Fruit fly (Drosophila melanogaster) whole organism, embryonic: ENCODE data around the gene ZnT77C.

Experiments
- Atf-2 ChIP-seq: fragments of 200-800 bp; sonication (Bioruptor generic); optimal IDR thresholded peaks from 2 replicates; lab custom pipeline; 2016; ENCODE audit warnings: missing biosample characterization, missing genetic modification characterization
- Awh ChIP-seq: fragments of 200-800 bp; sonication (Bioruptor generic); IDR thresholded peaks from 2 replicates; pipeline ENCODE4, ENCODE4 v1.3.6; 2022; ENCODE audit warnings: missing biosample characterization, missing genetic modification characterization
- CG1024 ChIP-seq: fragments of 200-800 bp; sonication (Bioruptor generic); IDR thresholded peaks from 2 replicates; pipeline ENCODE4 v1.3.6; 2022; ENCODE audit warnings: missing biosample characterization, missing genetic modification characterization
- CG10959 ChIP-seq: fragments of 200-800 bp; sonication (Bioruptor generic); IDR thresholded peaks from 2 replicates; pipeline ENCODE4 v1.3.6; 2022; ENCODE audit warnings: missing biosample characterization, missing genetic modification characterization
- CG11560 ChIP-seq: fragments of 200-800 bp; sonication (Bioruptor generic); IDR thresholded peaks from 3 replicates; pipeline ENCODE4 v1.3.6; 2022; ENCODE audit warnings: missing biosample characterization, missing genetic modification characterization
- CG12659 ChIP-seq: fragments of 200-800 bp; sonication (Bioruptor generic); optimal IDR thresholded peaks from 3 replicates; lab custom pipeline; 2017; ENCODE audit warnings: mild to moderate bottlenecking, missing biosample characterization, missing genetic modification reagents, missing genetic modification characterization
- CG13296 ChIP-seq: fragments of 200-800 bp; sonication (Bioruptor generic); optimal IDR thresholded peaks from 3 replicates; lab custom pipeline; 2018; ENCODE audit warnings: missing biosample characterization, mild to moderate bottlenecking, missing genetic modification characterization
- CG13894 ChIP-seq: fragments of 200-800 bp; sonication (Bioruptor generic); optimal IDR thresholded peaks from 3 replicates; lab custom pipeline; 2018; ENCODE audit warnings: missing biosample characterization, mild to moderate bottlenecking, missing genetic modification characterization, moderate library complexity
- CG1602 ChIP-seq: fragments of 200-800 bp; sonication (Bioruptor generic); optimal IDR thresholded peaks from 3 replicates; lab custom pipeline; 2016; ENCODE audit warnings: missing biosample characterization, missing genetic modification characterization
- CG1647 ChIP-seq: fragments of 200-800 bp; sonication (Bioruptor generic); optimal IDR thresholded peaks from 3 replicates; lab custom pipeline; 2016; ENCODE audit warnings: missing biosample characterization, missing genetic modification characterization
- CG17612 ChIP-seq: fragments of 200-800 bp; sonication (Bioruptor generic); IDR thresholded peaks from 2 replicates; pipeline ENCODE4 v1.3.6; 2022; ENCODE audit warnings: missing biosample characterization, missing genetic modification characterization
- CG18011 ChIP-seq: fragments of 200-800 bp; sonication (Bioruptor generic); optimal IDR thresholded peaks from 2 replicates; lab custom pipeline; 2017; ENCODE audit warnings: missing biosample characterization, missing genetic modification characterization, mild to moderate bottlenecking, moderate library complexity, missing genotype
- CG18262 ChIP-seq: fragments of 200-800 bp; optimal IDR thresholded peaks from 3 replicates; lab custom pipeline; 2019; ENCODE audit warnings: missing biosample characterization, mild to moderate bottlenecking, missing genetic modification characterization, moderate library complexity
- CG18476 ChIP-seq: fragments of 200-800 bp; sonication (Bioruptor generic); optimal IDR thresholded peaks from 2 replicates; lab custom pipeline; 2016; ENCODE audit warnings: missing biosample characterization, mild to moderate bottlenecking, missing genetic modification characterization
- CG2678 ChIP-seq: fragments of 200-800 bp; sonication (Bioruptor generic); optimal IDR thresholded peaks from 3 replicates; lab custom pipeline; 2019; ENCODE audit warnings: missing biosample characterization, mild to moderate bottlenecking, missing genetic modification characterization, moderate library complexity
- CG31441 ChIP-seq: fragments of 200-800 bp; sonication (Bioruptor generic); IDR thresholded peaks from 2 replicates; pipeline ENCODE4 v1.3.6; 2022; ENCODE audit warnings: missing biosample characterization, missing genetic modification characterization
- CG32772 ChIP-seq: fragments of 200-800 bp; sonication (Bioruptor generic); IDR thresholded peaks from 2 replicates; pipeline ENCODE4 v1.3.6; 2022; ENCODE audit warnings: missing biosample characterization, missing genetic modification characterization
- CG33557 ChIP-seq: fragments of 200-800 bp; sonication (Bioruptor generic); optimal IDR thresholded peaks from 2 replicates; lab custom pipeline; 2019; ENCODE audit warnings: missing biosample characterization, mild to moderate bottlenecking, missing genetic modification characterization, moderate library complexity
- CG6272 ChIP-seq: fragments of 200-800 bp; sonication (Bioruptor generic); IDR thresholded peaks from 2 replicates; pipeline ENCODE4 v1.3.6; 2022; ENCODE audit warnings: missing biosample characterization, missing genetic modification characterization
- CG7372 ChIP-seq: fragments of 200-800 bp; sonication (Bioruptor generic); IDR thresholded peaks from 2 replicates; pipeline ENCODE4 v1.3.6; 2022; ENCODE audit warnings: missing biosample characterization, missing genetic modification characterization
- CG7928 ChIP-seq: fragments of 200-800 bp; sonication (Bioruptor generic); optimal IDR thresholded peaks from 2 replicates; lab custom pipeline; 2017; ENCODE audit warnings: missing biosample characterization, mild to moderate bottlenecking, missing genetic modification characterization
- CrebB ChIP-seq: fragments of 200-800 bp; sonication (Bioruptor generic); optimal IDR thresholded peaks from 3 replicates; lab custom pipeline; 2018; ENCODE audit warnings: missing biosample characterization, mild to moderate bottlenecking, missing genetic modification characterization
- Dip3 ChIP-seq: fragments of 200-800 bp; sonication (Bioruptor generic); optimal IDR thresholded peaks from 3 replicates; lab custom pipeline; 2016; ENCODE audit warnings: missing biosample characterization, missing genetic modification characterization
- E2f1 ChIP-seq: fragments of 200-800 bp; sonication (Bioruptor generic); IDR thresholded peaks from 2 replicates; pipeline ENCODE4 v1.3.6; 2022; ENCODE audit warnings: missing biosample characterization, missing genetic modification characterization
- Fer3 ChIP-seq: fragments of 200-800 bp; sonication (Bioruptor generic); optimal IDR thresholded peaks from 2 replicates; lab custom pipeline; 2018; ENCODE audit warnings: missing biosample characterization, mild to moderate bottlenecking, missing genetic modification characterization, moderate library complexity
- Ravus ChIP-seq: fragments of 200-800 bp; sonication (Bioruptor generic); IDR thresholded peaks from 2 replicates; pipeline ENCODE4 v1.3.6; 2022; ENCODE audit warnings: missing biosample characterization, missing genetic modification characterization
- ap ChIP-seq: fragments of 200-800 bp; sonication (Bioruptor generic); IDR thresholded peaks from 2 replicates; pipeline ENCODE4 v1.3.6; 2022; ENCODE audit warnings: missing biosample characterization, missing genetic modification characterization
- az2 ChIP-seq: fragments of 200-800 bp; sonication (Bioruptor generic); optimal IDR thresholded peaks from 3 replicates; lab custom pipeline; 2016; ENCODE audit warnings: missing biosample characterization, missing genetic modification characterization
- br ChIP-seq: fragments of >200 bp; optimal IDR thresholded peaks from 2 replicates; lab custom pipeline; 2017
- cad ChIP-seq: fragments of >200 bp; optimal IDR thresholded peaks from 2 replicates; lab custom pipeline; 2017; ENCODE audit warnings: missing biosample characterization, missing genetic modification characterization
- chn ChIP-seq: fragments of 200-800 bp; sonication (Bioruptor generic); optimal IDR thresholded peaks from 2 replicates; lab custom pipeline; 2016; ENCODE audit warnings: missing biosample characterization, missing genetic modification characterization
- exex ChIP-seq: fragments of 200-800 bp; sonication (Bioruptor generic); optimal IDR thresholded peaks from 4 replicates; lab custom pipeline; 2018; ENCODE audit warnings: missing biosample characterization, mild to moderate bottlenecking, missing genetic modification characterization, moderate library complexity
- eyg ChIP-seq: fragments of 200-800 bp; sonication (Bioruptor generic); optimal IDR thresholded peaks from 3 replicates; lab custom pipeline; 2016; ENCODE audit warnings: missing biosample characterization, missing genetic modification characterization
- fd96Cb ChIP-seq: fragments of 200-800 bp; sonication (Bioruptor generic); optimal IDR thresholded peaks from 2 replicates; lab custom pipeline; 2018; ENCODE audit warnings: missing biosample characterization, mild to moderate bottlenecking, missing genetic modification characterization, moderate library complexity
- gem ChIP-seq: fragments of 200-800 bp; sonication (Bioruptor generic); optimal IDR thresholded peaks from 2 replicates; lab custom pipeline; 2019; ENCODE audit warnings: missing biosample characterization, mild to moderate bottlenecking, missing genetic modification characterization, moderate library complexity
- hth ChIP-seq: fragments of >200 bp; optimal IDR thresholded peaks from 2 replicates; lab custom pipeline; 2017; ENCODE audit warnings: inconsistent platforms
- kah ChIP-seq: fragments of 200-800 bp; sonication (Bioruptor generic); optimal IDR thresholded peaks from 2 replicates; lab custom pipeline; 2018; ENCODE audit warnings: missing biosample characterization, mild to moderate bottlenecking, missing genetic modification characterization
- maf-S ChIP-seq: fragments of 200-800 bp; sonication (Bioruptor generic); optimal IDR thresholded peaks from 2 replicates; lab custom pipeline; 2016; ENCODE audit warnings: missing biosample characterization, missing genetic modification characterization
- oc ChIP-seq: fragments of 200-800 bp; sonication (Bioruptor generic); optimal IDR thresholded peaks from 2 replicates; lab custom pipeline; 2018; ENCODE audit warnings: missing biosample characterization, mild to moderate bottlenecking, missing genetic modification characterization, moderate library complexity
- org-1 ChIP-seq: fragments of 200-800 bp; sonication (Bioruptor generic); optimal IDR thresholded peaks from 2 replicates; lab custom pipeline; 2017; ENCODE audit warnings: missing biosample characterization, missing genetic modification characterization
- peb ChIP-seq: fragments of 200-800 bp; sonication (Bioruptor generic); IDR thresholded peaks from 2 replicates; pipeline ENCODE4 v1.3.6; 2022; ENCODE audit warnings: missing biosample characterization, missing genetic modification characterization
- prd ChIP-seq, 3 experiments: fragments of >200 bp in 2 of 3; fragments of 200-800 bp in 1 of 3; sonication (Bioruptor generic) in 1 of 3; optimal IDR thresholded peaks in 2 of 3; IDR thresholded peaks in 1 of 3; 2 replicates in 2 of 3; 3 replicates in 1 of 3; pipeline versions ENCODE4 v1.3.6 to Lab custom; 2017 to 2022; ENCODE audit warnings: missing biosample characterization in 1 of 3, missing genetic modification characterization in 1 of 3
- pzg ChIP-seq: fragments of 200-800 bp; sonication (Bioruptor generic); optimal IDR thresholded peaks from 3 replicates; lab custom pipeline; 2018; ENCODE audit warnings: missing biosample characterization, mild to moderate bottlenecking, missing genetic modification characterization, moderate library complexity
- rib ChIP-seq: fragments of 200-800 bp; sonication (Bioruptor generic); IDR thresholded peaks from 2 replicates; pipeline ENCODE4 v1.3.6; 2022; ENCODE audit warnings: missing biosample characterization, missing genetic modification characterization
- sc ChIP-seq, 3 experiments: fragments of >200 bp in 2 of 3; fragments of 200-800 bp in 1 of 3; sonication (Bioruptor generic) in 1 of 3; optimal IDR thresholded peaks; 2 replicates in 2 of 3; 3 replicates in 1 of 3; lab custom pipeline; 2017; ENCODE audit warnings: mild to moderate bottlenecking in 1 of 3, missing biosample characterization in 1 of 3, missing genetic modification characterization in 1 of 3, missing genetic modification reagents in 1 of 3
- seq ChIP-seq: fragments of 200-800 bp; sonication (Bioruptor generic); IDR thresholded peaks from 2 replicates; pipeline ENCODE4 v1.3.6; 2022; ENCODE audit warnings: missing biosample characterization, missing genetic modification characterization
- sim ChIP-seq: fragments of 200-800 bp; sonication (Bioruptor generic); IDR thresholded peaks from 2 replicates; pipeline ENCODE4 v1.3.6; 2022; ENCODE audit warnings: missing biosample characterization, missing genetic modification characterization
- sr ChIP-seq: fragments of 200-800 bp; sonication (Bioruptor generic); IDR thresholded peaks from 3 replicates; pipeline ENCODE4 v1.3.6; 2022; ENCODE audit warnings: missing biosample characterization, missing genetic modification characterization
- ssp ChIP-seq: fragments of 200-800 bp; sonication (Bioruptor generic); IDR thresholded peaks from 2 replicates; pipeline ENCODE4 v1.3.6; 2022; ENCODE audit warnings: missing biosample characterization, missing genetic modification characterization
- vfl ChIP-seq: fragments of 200-800 bp; sonication (Bioruptor generic); optimal IDR thresholded peaks from 2 replicates; lab custom pipeline; 2016; ENCODE audit warnings: missing biosample characterization, missing genetic modification characterization

Gene ZnT77C

DNA sequence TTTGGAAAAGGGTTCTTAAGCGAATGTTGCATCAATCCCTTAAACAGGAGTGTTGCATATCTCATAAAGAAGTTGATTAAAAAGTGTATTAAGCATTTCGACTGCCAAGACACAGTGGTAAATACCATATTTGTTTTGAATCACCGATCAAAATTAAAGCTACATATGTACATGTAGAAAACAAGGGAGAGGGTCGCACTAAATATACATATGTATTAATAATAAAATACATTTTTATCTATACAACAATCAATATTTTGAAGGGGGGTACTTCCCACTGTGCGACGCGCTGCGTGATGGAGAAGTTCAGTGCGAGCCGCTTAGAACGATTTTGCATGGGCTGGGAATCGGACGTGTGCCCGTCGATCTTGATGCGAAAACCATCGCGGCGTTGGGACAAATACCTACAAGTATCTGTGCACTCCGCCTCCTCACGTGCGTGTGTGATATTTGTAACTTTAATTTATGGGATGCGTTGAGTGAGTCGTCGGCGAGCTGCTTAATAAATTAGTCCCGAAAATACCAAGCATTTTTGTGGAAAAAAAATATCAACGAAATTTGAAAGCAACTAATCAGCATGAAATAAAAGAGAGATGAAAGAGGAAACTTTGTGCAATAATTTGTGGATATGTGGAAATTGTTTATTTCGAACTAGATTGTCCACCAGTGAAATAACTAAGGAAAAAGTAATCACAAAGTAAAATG lies 49.8 kb downstream of the ZnT77C start (continued):
- TF ChIP-seq Atf-2 (GFP tag; lab: Kevin White, UChicago) = no peak
- peak; percentile 92 for TF ChIP-seq Awh (GFP tag; lab: Robert Waterston, UW)
- no peak for TF ChIP-seq cad
- peak; percentile 92 for TF ChIP-seq gem (tag; lab: Kevin White, UChicago)
- TF ChIP-seq vfl (GFP tag; lab: Kevin White, UChicago) = peak; percentile 32
- TF ChIP-seq az2 (GFP tag; lab: Kevin White, UChicago) = peak; percentile 83
- peak; percentile 80; the same call in 1 of the 2 replicates for TF ChIP-seq rib
- TF ChIP-seq prd (optimal IDR thresholded peaks at IDR 0.05; lab: Kevin White, UChicago) = no peak
- peak; percentile 94 for TF ChIP-seq prd (GFP tag; IDR thresholded peaks at IDR 0.05; lab: Robert Waterston, UW)
- peak; percentile 88 for TF ChIP-seq CG12659 (GFP tag; lab: Kevin White, UChicago)
- peak; percentile 87 for TF ChIP-seq fd96Cb
- peak; percentile 74 for TF ChIP-seq org-1 (GFP tag; lab: Kevin White, UChicago)
- peak; percentile 90 for TF ChIP-seq E2f1 (GFP tag; lab: Robert Waterston, UW)
- peak; percentile 60 for TF ChIP-seq CG18011
- TF ChIP-seq CrebB = peak; percentile 69
- peak; percentile 86 for TF ChIP-seq Fer3 (tag; lab: Kevin White, UChicago)
- TF ChIP-seq Dip3 (GFP tag; lab: Kevin White, UChicago) = peak; percentile 9
- peak; percentile 80 for TF ChIP-seq Ravus (GFP tag; lab: Robert Waterston, UW)
- peak; percentile 86 for TF ChIP-seq sim (GFP tag; lab: Robert Waterston, UW)
- TF ChIP-seq chn (GFP tag; lab: Kevin White, UChicago) = peak; percentile 26
- peak; percentile 78 for TF ChIP-seq CG1602 (GFP tag; lab: Kevin White, UChicago)
- peak; percentile 74 for TF ChIP-seq CG17612 (GFP tag; lab: Robert Waterston, UW)
- TF ChIP-seq peb = peak; percentile 81
- no peak for TF ChIP-seq hth (lab: Kevin White, UChicago)
- no peak for TF ChIP-seq CG1647 (GFP tag; lab: Kevin White, UChicago)
- TF ChIP-seq CG6272 = peak; percentile 79
- TF ChIP-seq CG11560 = 0 out of 3 replicates have a peak, but pooled peaks have one; percentile 48
- TF ChIP-seq CG10959 (GFP tag; lab: Robert Waterston, UW) = peak; percentile 84
- TF ChIP-seq CG31441 (GFP tag; lab: Robert Waterston, UW) = peak; percentile 89
- peak; percentile 89 for TF ChIP-seq CG1024
- TF ChIP-seq CG18262 = peak; percentile 88
- peak; percentile 87 for TF ChIP-seq CG7372 (GFP tag; lab: Robert Waterston, UW)
- TF ChIP-seq CG2678 (tag; lab: Kevin White, UChicago) = peak; percentile 89
- peak; percentile 53 for TF ChIP-seq CG18476 (GFP tag; lab: Kevin White, UChicago)
- TF ChIP-seq exex (tag; lab: Kevin White, UChicago) = peak; percentile 17
- peak; percentile 87 for TF ChIP-seq CG32772 (GFP tag; lab: Robert Waterston, UW)
- peak; percentile 52; the same call in 1 of the 3 replicates for TF ChIP-seq sr (GFP tag; lab: Robert Waterston, UW)
- peak; percentile 49 for TF ChIP-seq eyg (GFP tag; lab: Kevin White, UChicago)
- TF ChIP-seq CG33557 (GFP tag; lab: Kevin White, UChicago) = peak; percentile 20
- peak; percentile 0 for TF ChIP-seq pzg (GFP tag; lab: Kevin White, UChicago)
- peak; percentile 9 for TF ChIP-seq maf-S (GFP tag; lab: Kevin White, UChicago)
- peak; percentile 30 for TF ChIP-seq CG13894 (tag; lab: Kevin White, UChicago)
- TF ChIP-seq CG7928 (GFP tag; lab: Kevin White, UChicago) = peak; percentile 52
- peak; percentile 81 for TF ChIP-seq oc
- TF ChIP-seq ap (GFP tag; lab: Robert Waterston, UW) = peak; percentile 84
- no peak for TF ChIP-seq br (lab: Kevin White, UChicago)
- TF ChIP-seq ssp = peak; percentile 81
- TF ChIP-seq CG13296 (GFP tag; lab: Kevin White, UChicago) = peak; percentile 74
- TF ChIP-seq kah (GFP tag; lab: Kevin White, UChicago) = peak; percentile 58
- TF ChIP-seq sc (optimal IDR thresholded peaks at IDR 0.05; lab: Kevin White, UChicago) = no peak
- peak; percentile 68 for TF ChIP-seq sc (GFP tag; optimal IDR thresholded peaks at IDR 0.05; lab: Kevin White, UChicago)
- peak; percentile 90 for TF ChIP-seq seq (GFP tag; lab: Robert Waterston, UW)
